Fruit fly (Drosophila melanogaster): ENCODE measurements around the gene Akt.

Gene Akt

dm6 chr3R:16119441-16119840 is 20.4 kb downstream of the Akt start (continued):
- TF ChIP-seq dsx (GFP tag; optimal IDR thresholded peaks at IDR 0.05; ENCODE audit: poor library complexity, severe bottlenecking): no peak
- peak; percentile 71 for TF ChIP-seq Hr4 (GFP tag; optimal IDR thresholded peaks at IDR 0.05)
- TF ChIP-seq CG6808 (GFP tag; optimal IDR thresholded peaks at IDR 0.05): no peak
- peak; percentile 77 for TF ChIP-seq CG10631 (GFP tag; optimal IDR thresholded peaks at IDR 0.05)
- TF ChIP-seq pdm3 (GFP tag; optimal IDR thresholded peaks at IDR 0.05): peak; percentile 72
- TF ChIP-seq CG6163 (GFP tag; IDR thresholded peaks at IDR 0.05): peak; percentile 78
- TF ChIP-seq CG6792 (GFP tag; optimal IDR thresholded peaks at IDR 0.05): peak; percentile 49
- TF ChIP-seq Gug (GFP tag; IDR thresholded peaks at IDR 0.05): peak; percentile 80
- TF ChIP-seq cyc (GFP tag; optimal IDR thresholded peaks at IDR 0.05): peak; percentile 1
- peak; percentile 14 for TF ChIP-seq CG34406 (GFP tag; optimal IDR thresholded peaks at IDR 0.05)
- TF ChIP-seq ss (GFP tag; optimal IDR thresholded peaks at IDR 0.05): peak in 1 of 2 experiments; percentile 32
- TF ChIP-seq CG11762 (GFP tag; optimal IDR thresholded peaks at IDR 0.05; ENCODE audit: insufficient read depth): peak; percentile 50
- TF ChIP-seq CG11902 (GFP tag; optimal IDR thresholded peaks at IDR 0.05): no peak
- TF ChIP-seq CG1621 (tag; optimal IDR thresholded peaks at IDR 0.05): no peak
- TF ChIP-seq CG7368 (GFP tag; optimal IDR thresholded peaks at IDR 0.05): peak; percentile 41
- TF ChIP-seq Sox15 (GFP tag; optimal IDR thresholded peaks at IDR 0.05): no peak
- TF ChIP-seq fd85E (GFP tag; optimal IDR thresholded peaks at IDR 0.05): no peak
- TF ChIP-seq salr (GFP tag; optimal IDR thresholded peaks at IDR 0.05): peak in 1 of 2 experiments; percentile 75
- TF ChIP-seq CG10669 (GFP tag; optimal IDR thresholded peaks at IDR 0.05): peak; percentile 21
- peak; percentile 40 for TF ChIP-seq dac (GFP tag; optimal IDR thresholded peaks at IDR 0.05)
- TF ChIP-seq CG3032 (tag; optimal IDR thresholded peaks at IDR 0.05): peak; percentile 45
- no peak for TF ChIP-seq Hr38 (GFP tag; optimal IDR thresholded peaks at IDR 0.05)
- no peak for TF ChIP-seq Sox102F (GFP tag; optimal IDR thresholded peaks at IDR 0.05)
- TF ChIP-seq CG6854 (GFP tag; optimal IDR thresholded peaks at IDR 0.05): no peak

DNA sequence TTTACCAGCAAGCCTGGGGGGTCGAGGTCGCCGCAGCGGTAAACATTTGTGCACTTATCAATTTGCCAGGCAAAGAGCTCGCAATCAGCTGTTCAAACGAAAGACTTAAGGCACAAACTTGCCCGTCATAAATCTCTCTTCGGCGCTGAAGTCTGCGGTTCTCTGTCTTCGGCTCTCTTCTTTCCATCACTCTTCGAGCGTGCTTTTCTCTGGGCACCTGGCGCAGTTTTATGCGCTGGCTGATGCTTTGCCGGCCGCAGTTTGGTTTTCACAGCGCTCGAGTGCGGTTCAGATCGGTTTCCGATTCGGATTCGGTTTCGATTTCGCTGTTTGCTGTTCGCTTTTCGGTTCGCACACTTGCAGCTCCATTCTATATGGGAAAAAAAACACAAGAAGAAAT is 29.4 kb downstream of the Akt start:
- TF ChIP-seq CG6854 (GFP tag; optimal IDR thresholded peaks at IDR 0.05) (peak; percentile 44), Sox14 (GFP tag; optimal IDR thresholded peaks at IDR 0.05) (no peak), eg (GFP tag; IDR thresholded peaks at IDR 0.05) (peak; percentile 41; the same call in 1 of the 3 replicates), CG6163 (GFP tag; IDR thresholded peaks at IDR 0.05) (peak; percentile 49; the same call in 1 of the 3 replicates), topi (GFP tag; optimal IDR thresholded peaks at IDR 0.05) (no peak), CG3919 (GFP tag; optimal IDR thresholded peaks at IDR 0.05) (no peak), Met (GFP tag; optimal IDR thresholded peaks at IDR 0.05) (peak; percentile 3)

DNA sequence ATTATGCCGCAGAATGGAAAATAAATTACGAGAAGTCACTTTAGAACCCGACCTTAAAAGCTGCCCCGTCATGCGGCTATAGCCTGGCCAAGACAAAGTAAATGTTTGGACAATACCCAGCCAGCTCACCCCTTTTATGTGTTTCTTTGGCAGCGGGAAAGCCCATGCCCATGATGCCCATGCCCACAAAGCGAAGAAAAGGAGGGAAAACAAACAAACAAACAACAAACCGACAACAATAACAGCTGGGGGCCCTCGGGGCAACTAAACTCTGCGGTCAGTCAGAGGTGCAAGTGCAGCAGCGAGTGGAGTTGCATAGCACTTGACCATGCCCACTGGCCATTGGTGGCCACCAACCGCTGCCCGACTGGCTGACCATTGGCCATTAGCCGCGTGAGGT is 36.6 kb downstream of the Akt start:
- TF ChIP-seq CG32006 (GFP tag; optimal IDR thresholded peaks at IDR 0.05) (no peak), CG6808 (GFP tag; optimal IDR thresholded peaks at IDR 0.05) (peak; percentile 71), dsx (GFP tag; optimal IDR thresholded peaks at IDR 0.05; ENCODE audit: poor library complexity, severe bottlenecking) (peak; percentile 9)

dm6 chr3R:16146632-16147453 is 47.8 kb downstream of the Akt start, which contains the start of the genes Mic26-27 and CG5916:
Mic26-27 (minus strand) TSS chr3R:16146855.
CG5916 (plus strand) TSS chr3R:16147029.
- peak; percentile 85 for TF ChIP-seq Eip78C (GFP tag)
- peak; percentile 79 for TF ChIP-seq esn (GFP tag; optimal IDR thresholded peaks at IDR 0.05)
- TF ChIP-seq Gug (GFP tag; IDR thresholded peaks at IDR 0.05): no peak
- TF ChIP-seq Met (GFP tag; optimal IDR thresholded peaks at IDR 0.05): no peak
- TF ChIP-seq CG15336 (GFP tag; IDR thresholded peaks at IDR 0.05): no peak
- no peak for TF ChIP-seq CG16779 (tag; optimal IDR thresholded peaks at IDR 0.05)
- TF ChIP-seq CG32006 (GFP tag; optimal IDR thresholded peaks at IDR 0.05): peak; percentile 48
- TF ChIP-seq CG11902 (GFP tag; optimal IDR thresholded peaks at IDR 0.05): peak; percentile 9
- TF ChIP-seq CG9139 (GFP tag; optimal IDR thresholded peaks at IDR 0.05): no peak
- peak; percentile 65 for TF ChIP-seq CG3919 (GFP tag; optimal IDR thresholded peaks at IDR 0.05)
- peak; percentile 39 for TF ChIP-seq pdm3 (GFP tag; optimal IDR thresholded peaks at IDR 0.05)
- peak; percentile 3 for TF ChIP-seq Lpt (GFP tag; optimal IDR thresholded peaks at IDR 0.05)
- TF ChIP-seq Sox102F (GFP tag; optimal IDR thresholded peaks at IDR 0.05): peak; percentile 12
- peak; percentile 62 for TF ChIP-seq dac (GFP tag; optimal IDR thresholded peaks at IDR 0.05)
- peak; percentile 72 for TF ChIP-seq topi (GFP tag; optimal IDR thresholded peaks at IDR 0.05)
- peak; percentile 32 for TF ChIP-seq Smox (GFP tag; optimal IDR thresholded peaks at IDR 0.05)
- TF ChIP-seq achi (GFP tag; optimal IDR thresholded peaks at IDR 0.05): peak; percentile 53
- TF ChIP-seq Sox15 (GFP tag; optimal IDR thresholded peaks at IDR 0.05): peak; percentile 28
- peak; percentile 100 for TF ChIP-seq vri (GFP tag; optimal IDR thresholded peaks at IDR 0.05)
- TF ChIP-seq spab (GFP tag; optimal IDR thresholded peaks at IDR 0.05): no peak
- TF ChIP-seq CG1621 (tag; optimal IDR thresholded peaks at IDR 0.05): no peak
- peak; percentile 64 for TF ChIP-seq Hr4 (GFP tag; optimal IDR thresholded peaks at IDR 0.05)
- no peak for TF ChIP-seq Ets96B (tag; optimal IDR thresholded peaks at IDR 0.05)
- no peak for TF ChIP-seq Blimp-1 (GFP tag; optimal IDR thresholded peaks at IDR 0.05)
- peak; percentile 61 for TF ChIP-seq cyc (GFP tag; optimal IDR thresholded peaks at IDR 0.05)

Data from whole organism, prepupa.